Worm (Caenorhabditis elegans) whole organism, midembryonic: Measurements from ENCODE around the gene H20J04.4.

Experiments
- cog-1 ChIP-seq: sonication (generic microtip); optimal IDR thresholded peaks from 2 replicates; lab custom pipeline; 2016; ENCODE audit warnings: missing genetic modification characterization, missing compliant biosample characterization
- flt-1 ChIP-seq: fragments of 200-800 bp; sonication (Bioruptor generic); IDR thresholded peaks from 2 replicates; pipeline ENCODE4 v1.3.6; 2022; ENCODE audit warnings: missing genetic modification characterization, missing compliant biosample characterization
- klf-2 ChIP-seq: fragments of 200-800 bp; sonication (Bioruptor generic); conservative IDR thresholded peaks from 2 replicates; pipeline ENCODE4 v1.3.6; 2022; ENCODE audit warnings: missing genetic modification reagents, missing genetic modification characterization, missing compliant biosample characterization
- med-1 ChIP-seq: sonication (generic microtip); optimal IDR thresholded peaks from 2 replicates; lab custom pipeline; 2017; ENCODE audit warnings: missing genetic modification characterization, mild to moderate bottlenecking, missing compliant biosample characterization, antibody characterized with exemption, missing genetic modification reagents; ENCODE audit not compliant: insufficient read depth

ce11 chrII:4320455-4320854 lies 8.4 kb upstream of the H20J04.4 start, which contains the start of gene Y52E8A.2:
- TF ChIP-seq med-1 (GFP tag; lab: Kevin White, UChicago): no peak
- no peak for TF ChIP-seq cog-1 (tag; lab: Kevin White, UChicago)
- no peak for TF ChIP-seq flt-1
- no peak for TF ChIP-seq klf-2 (GFP tag; lab: Robert Waterston, UW)
